Fruit fly (Drosophila melanogaster): ENCODE measurements around the gene GATAd.

The GATAd gene

DNA sequence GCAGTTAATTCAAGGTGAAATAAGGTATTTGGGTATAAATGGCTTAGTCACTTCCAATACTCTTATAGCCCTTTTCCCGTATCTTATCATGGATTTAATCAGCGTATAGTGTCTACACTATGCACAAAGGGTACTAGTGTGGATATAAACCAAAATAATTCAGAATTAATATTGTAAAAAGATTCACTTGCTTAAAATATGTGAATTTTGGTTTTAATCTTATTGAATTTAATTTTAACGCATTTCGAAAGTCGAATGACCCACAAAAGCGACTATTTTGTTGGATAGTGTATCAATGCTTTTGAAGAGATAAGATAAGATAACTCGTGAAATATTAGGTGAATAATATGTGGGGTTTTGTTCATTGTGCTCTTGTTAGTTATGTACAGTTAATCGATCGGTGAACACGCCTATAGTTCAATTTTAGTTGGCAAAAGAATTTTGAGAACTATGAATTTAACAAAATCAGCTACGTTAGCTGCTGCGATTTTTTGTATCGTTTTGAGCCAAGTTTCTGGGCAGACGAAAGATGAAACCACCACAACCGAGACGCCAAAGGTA, 48.4 kb downstream of the GATAd start, which contains the start of gene CG5096:
CG5096 (plus strand) TSS at position 374 of the 561 bp plus-strand sequence.
- TF ChIP-seq CG17359 (tag; optimal IDR thresholded peaks at IDR 0.05) (peak; percentile 94), sr (GFP tag; IDR thresholded peaks at IDR 0.05) (no peak; the same call in 2 of the 3 replicates), Gug (GFP tag; IDR thresholded peaks at IDR 0.05) (no peak), CG17612 (GFP tag; IDR thresholded peaks at IDR 0.05) (peak; percentile 74), CG4282 (GFP tag; optimal IDR thresholded peaks at IDR 0.05) (peak; percentile 2), rib (GFP tag; IDR thresholded peaks at IDR 0.05) (peak; percentile 86), Bteb2 (GFP tag; optimal IDR thresholded peaks at IDR 0.05) (peak; percentile 80), CG34224 (GFP tag; IDR thresholded peaks at IDR 0.05; ENCODE audit: partially characterized antibody) (no peak), CG7786 (GFP tag; optimal IDR thresholded peaks at IDR 0.05) (peak; percentile 84), CHES-1-like (GFP tag; optimal IDR thresholded peaks at IDR 0.05) (peak; percentile 62), ap (GFP tag; IDR thresholded peaks at IDR 0.05) (peak; percentile 84), crc (GFP tag; optimal IDR thresholded peaks at IDR 0.05) (peak; percentile 79), cg (GFP tag; optimal IDR thresholded peaks at IDR 0.05) (no peak), CG2875 (GFP tag; optimal IDR thresholded peaks at IDR 0.05) (peak; percentile 59), btn (GFP tag; optimal IDR thresholded peaks at IDR 0.05) (peak; percentile 41), D19B (GFP tag; optimal IDR thresholded peaks at IDR 0.05) (peak; percentile 81), Mad (GFP tag; optimal IDR thresholded peaks at IDR 0.05) (peak; percentile 47), CG7839 (tag; optimal IDR thresholded peaks at IDR 0.05) (peak; percentile 94), Elba2 (GFP tag; optimal IDR thresholded peaks at IDR 0.05) (no peak), CG11504 (tag; optimal IDR thresholded peaks at IDR 0.05) (peak; percentile 92), YL-1 (GFP tag; optimal IDR thresholded peaks at IDR 0.05) (peak; percentile 35), lov (optimal IDR thresholded peaks at IDR 0.05) (no peak), lov (GFP tag; IDR thresholded peaks at IDR 0.05) (peak; percentile 67; the same call in 1 of the 3 replicates), hbn (GFP tag; IDR thresholded peaks at IDR 0.05; ENCODE audit: partially characterized antibody) (no peak), CG17568 (GFP tag; optimal IDR thresholded peaks at IDR 0.05) (peak; percentile 86), zen2 (GFP tag; IDR thresholded peaks at IDR 0.05; ENCODE audit: partially characterized antibody) (no peak), D (optimal IDR thresholded peaks at IDR 0.05) (no peak), D (GFP tag; optimal IDR thresholded peaks at IDR 0.05) (peak; percentile 64), Bdp1 (GFP tag; optimal IDR thresholded peaks at IDR 0.05) (no peak), CG8765 (GFP tag; IDR thresholded peaks at IDR 0.05) (no peak; the same call in 1 of the 2 replicates), CG6654 (GFP tag; optimal IDR thresholded peaks at IDR 0.05) (peak; percentile 64), danr (GFP tag; IDR thresholded peaks at IDR 0.05) (peak; percentile 81), MESR4 (GFP tag; optimal IDR thresholded peaks at IDR 0.05) (peak; percentile 26), fd102C (GFP tag; optimal IDR thresholded peaks at IDR 0.05) (no peak), Ets65A (GFP tag) (peak; percentile 51), Aef1 (GFP tag; IDR thresholded peaks at IDR 0.05) (peak; percentile 88), seq (GFP tag; IDR thresholded peaks at IDR 0.05) (peak; percentile 89), CG9437 (GFP tag; optimal IDR thresholded peaks at IDR 0.05) (peak; percentile 73), CG6854 (GFP tag; optimal IDR thresholded peaks at IDR 0.05) (peak; percentile 89), Mrtf (GFP tag; IDR thresholded peaks at IDR 0.05) (no peak; the same call in 2 of the 3 replicates), eve (GFP tag; optimal IDR thresholded peaks at IDR 0.05) (peak in 1 of 2 experiments; percentile 78), nerfin-1 (tag; optimal IDR thresholded peaks at IDR 0.05) (peak; percentile 82), CG4730 (GFP tag; IDR thresholded peaks at IDR 0.05) (peak; percentile 80), CG5245 (GFP tag; optimal IDR thresholded peaks at IDR 0.05) (peak; percentile 66), aop (GFP tag; IDR thresholded peaks at IDR 0.05) (no peak), Fer3 (tag; optimal IDR thresholded peaks at IDR 0.05) (peak; percentile 96), croc (GFP tag; conservative IDR thresholded peaks at IDR 0.05) (no peak), Awh (GFP tag; IDR thresholded peaks at IDR 0.05) (peak; percentile 89), CG8290 (GFP tag; optimal IDR thresholded peaks at IDR 0.05) (no peak), CG8290 (tag; optimal IDR thresholded peaks at IDR 0.05) (peak in 1 of 2 experiments; percentile 92), CG32532 (GFP tag; IDR thresholded peaks at IDR 0.05) (peak; percentile 89), HmgZ (tag; optimal IDR thresholded peaks at IDR 0.05) (peak; percentile 95)

All from whole organism, embryonic.